Fruit fly (Drosophila melanogaster): ENCODE measurements around the gene to.

to gene

DNA sequence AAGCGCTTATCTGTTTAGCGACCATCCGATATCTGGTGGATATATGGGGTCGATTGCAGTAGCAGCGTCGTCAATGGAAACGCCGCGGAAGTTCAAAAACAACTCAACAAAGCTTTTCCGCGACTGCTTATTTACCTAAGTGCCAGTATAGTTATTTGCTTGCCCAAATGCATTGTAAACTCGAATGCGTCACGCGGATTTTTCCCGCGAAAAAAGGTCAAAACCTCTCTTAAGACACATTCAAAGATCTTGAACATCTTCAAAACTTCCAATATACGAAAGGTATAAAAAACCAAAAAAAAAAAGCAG lies 31.3 kb upstream of the to start (continued):
- TF ChIP-seq CG17612 (GFP tag; IDR thresholded peaks at IDR 0.05) (no peak), CG8388 (GFP tag; optimal IDR thresholded peaks at IDR 0.05) (no peak), CG11723 (GFP tag; optimal IDR thresholded peaks at IDR 0.05) (no peak), tgo (GFP tag; IDR thresholded peaks at IDR 0.05) (no peak), Awh (GFP tag; IDR thresholded peaks at IDR 0.05) (peak; percentile 62), CG6765 (GFP tag; optimal IDR thresholded peaks at IDR 0.05) (no peak), E2f1 (GFP tag; IDR thresholded peaks at IDR 0.05) (no peak), ac (GFP tag; optimal IDR thresholded peaks at IDR 0.05) (no peak), schlank (tag; optimal IDR thresholded peaks at IDR 0.05) (no peak), Nf-YC (tag; optimal IDR thresholded peaks at IDR 0.05) (no peak), Hmr (GFP tag; optimal IDR thresholded peaks at IDR 0.05) (no peak), az2 (GFP tag; optimal IDR thresholded peaks at IDR 0.05) (no peak), Nf-YA (GFP tag; IDR thresholded peaks at IDR 0.05) (no peak), BtbVII (GFP tag; optimal IDR thresholded peaks at IDR 0.05) (no peak), run (tag; optimal IDR thresholded peaks at IDR 0.05) (no peak), pum (GFP tag; optimal IDR thresholded peaks at IDR 0.05) (no peak), CG13775 (GFP tag; optimal IDR thresholded peaks at IDR 0.05) (no peak), CG11247 (GFP tag; IDR thresholded peaks at IDR 0.05) (peak; percentile 25; the same call in 1 of the 2 replicates), HmgD (GFP tag; optimal IDR thresholded peaks at IDR 0.05) (no peak), hb (GFP tag; IDR thresholded peaks at IDR 0.05; ENCODE audit: partially characterized antibody) (no peak), HLH54F (GFP tag; optimal IDR thresholded peaks at IDR 0.05) (no peak), Hr39 (optimal IDR thresholded peaks at IDR 0.05) (no peak), CG6175 (GFP tag; IDR thresholded peaks at IDR 0.05) (no peak), wek (GFP tag; optimal IDR thresholded peaks at IDR 0.05) (no peak), CG15601 (tag; optimal IDR thresholded peaks at IDR 0.05) (no peak), zf30C (GFP tag; optimal IDR thresholded peaks at IDR 0.05) (no peak), CG1024 (GFP tag; IDR thresholded peaks at IDR 0.05) (0 out of 2 replicates have a peak, but pooled peaks have one; percentile 26), Spps (tag; optimal IDR thresholded peaks at IDR 0.05) (no peak), CG15011 (GFP tag; optimal IDR thresholded peaks at IDR 0.05) (no peak), CG2199 (GFP tag; IDR thresholded peaks at IDR 0.05) (peak; percentile 65; the same call in 2 of the 3 replicates), CG17361 (GFP tag; IDR thresholded peaks at IDR 0.05) (no peak), aop (GFP tag; IDR thresholded peaks at IDR 0.05) (no peak), Bteb2 (GFP tag; optimal IDR thresholded peaks at IDR 0.05) (no peak), Oaz (GFP tag; IDR thresholded peaks at IDR 0.05) (no peak), D (optimal IDR thresholded peaks at IDR 0.05) (no peak), D (GFP tag; optimal IDR thresholded peaks at IDR 0.05) (no peak), pan (optimal IDR thresholded peaks at IDR 0.05) (no peak), pan (GFP tag; optimal IDR thresholded peaks at IDR 0.05 in 1 of 2, IDR thresholded peaks at IDR 0.05 in 1 of 2) (peak in 1 of 2 experiments; percentile 30), ci (GFP tag; IDR thresholded peaks at IDR 0.05) (peak; percentile 66), Dp (GFP tag; optimal IDR thresholded peaks at IDR 0.05) (no peak), CG13296 (GFP tag; optimal IDR thresholded peaks at IDR 0.05) (no peak), Mrtf (GFP tag; IDR thresholded peaks at IDR 0.05) (no peak), Med (GFP tag) (peak; percentile 66), CG10959 (GFP tag; IDR thresholded peaks at IDR 0.05) (no peak), NC2α (GFP tag; optimal IDR thresholded peaks at IDR 0.05) (no peak), CG10147 (GFP tag; optimal IDR thresholded peaks at IDR 0.05) (no peak), vvl (GFP tag; IDR thresholded peaks at IDR 0.05) (no peak), CG12236 (GFP tag; optimal IDR thresholded peaks at IDR 0.05) (no peak), gcm (GFP tag; optimal IDR thresholded peaks at IDR 0.05) (no peak)

All from whole organism, embryonic.